Fruit fly (Drosophila melanogaster): ENCODE data around the gene Clp.

Gene Clp

DNA sequence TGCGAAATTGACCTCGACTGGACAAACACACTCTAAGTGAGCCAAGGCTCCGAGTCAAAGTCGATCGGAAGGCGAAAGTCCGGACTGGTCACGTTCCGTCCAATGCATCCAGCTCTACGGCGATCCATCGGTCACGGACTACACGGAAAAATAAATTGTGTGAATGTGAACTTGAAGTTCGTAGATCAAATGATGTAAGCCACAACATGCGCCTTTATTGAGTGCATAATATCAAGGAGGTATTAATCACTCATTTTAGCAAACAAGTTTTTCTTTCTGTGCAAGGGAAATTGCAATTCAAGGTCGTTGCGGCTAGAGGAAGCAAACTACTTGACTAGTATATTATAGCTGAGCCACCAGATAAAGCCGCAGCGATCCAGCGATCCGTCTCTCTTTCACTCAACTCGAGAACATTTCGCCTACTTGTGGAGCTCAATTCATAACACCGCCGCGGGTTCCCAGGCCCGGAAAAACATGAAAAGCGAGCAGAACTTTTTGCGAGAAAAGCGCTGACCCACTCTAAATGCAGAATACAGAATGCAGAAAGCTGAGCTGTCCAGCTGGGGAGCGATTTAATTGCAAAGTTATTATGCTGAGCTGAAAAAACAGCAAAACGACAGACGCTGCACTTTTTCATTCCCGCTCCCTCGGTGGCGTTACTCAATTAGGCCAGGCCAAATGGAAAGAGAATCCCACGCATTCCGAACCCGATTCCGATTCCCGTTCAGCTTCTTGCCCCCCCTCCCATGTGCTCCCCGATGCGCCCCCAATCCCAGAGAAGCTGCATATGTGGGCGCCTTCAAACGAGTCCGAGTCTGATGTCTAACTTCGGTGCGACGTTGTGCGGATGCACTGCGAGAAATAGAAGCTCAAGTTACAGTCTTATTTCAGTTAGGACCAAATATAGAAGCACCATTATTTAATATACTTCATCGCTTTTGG, 24.4 kb downstream of the Clp start:
- peak; percentile 3 for TF ChIP-seq zf30C (GFP tag; optimal IDR thresholded peaks at IDR 0.05)
- peak; percentile 76 for TF ChIP-seq crol (GFP tag; IDR thresholded peaks at IDR 0.05)
- peak; percentile 9 for TF ChIP-seq Ets65A (GFP tag)
- TF ChIP-seq ci (GFP tag; IDR thresholded peaks at IDR 0.05): peak; percentile 62; the same call in 2 of the 3 replicates
- no peak for TF ChIP-seq Mes4 (GFP tag; optimal IDR thresholded peaks at IDR 0.05)
- TF ChIP-seq Med (GFP tag): peak; percentile 47
- TF ChIP-seq Xbp1 (GFP tag; optimal IDR thresholded peaks at IDR 0.05): no peak
- peak; percentile 58 for TF ChIP-seq Drgx (GFP tag; IDR thresholded peaks at IDR 0.05)
- peak; percentile 6; the same call in 1 of the 3 replicates for TF ChIP-seq so (GFP tag; IDR thresholded peaks at IDR 0.05)
- TF ChIP-seq HLH3B (GFP tag; IDR thresholded peaks at IDR 0.05): 0 out of 2 replicates have a peak, but pooled peaks have one; percentile 11
- TF ChIP-seq CG12769 (tag; optimal IDR thresholded peaks at IDR 0.05): peak; percentile 46
- peak; percentile 88 for TF ChIP-seq sr (GFP tag; IDR thresholded peaks at IDR 0.05)
- TF ChIP-seq bsh (GFP tag; optimal IDR thresholded peaks at IDR 0.05): peak in 1 of 2 experiments; percentile 34
- peak; percentile 50 for TF ChIP-seq CG5180 (GFP tag; optimal IDR thresholded peaks at IDR 0.05)
- no peak for TF ChIP-seq CG6175 (GFP tag; IDR thresholded peaks at IDR 0.05)
- 0 out of 2 replicates have a peak, but pooled peaks have one; percentile 15 for TF ChIP-seq vvl (GFP tag; IDR thresholded peaks at IDR 0.05)
- no peak for TF ChIP-seq CG6654 (GFP tag; optimal IDR thresholded peaks at IDR 0.05)

DNA sequence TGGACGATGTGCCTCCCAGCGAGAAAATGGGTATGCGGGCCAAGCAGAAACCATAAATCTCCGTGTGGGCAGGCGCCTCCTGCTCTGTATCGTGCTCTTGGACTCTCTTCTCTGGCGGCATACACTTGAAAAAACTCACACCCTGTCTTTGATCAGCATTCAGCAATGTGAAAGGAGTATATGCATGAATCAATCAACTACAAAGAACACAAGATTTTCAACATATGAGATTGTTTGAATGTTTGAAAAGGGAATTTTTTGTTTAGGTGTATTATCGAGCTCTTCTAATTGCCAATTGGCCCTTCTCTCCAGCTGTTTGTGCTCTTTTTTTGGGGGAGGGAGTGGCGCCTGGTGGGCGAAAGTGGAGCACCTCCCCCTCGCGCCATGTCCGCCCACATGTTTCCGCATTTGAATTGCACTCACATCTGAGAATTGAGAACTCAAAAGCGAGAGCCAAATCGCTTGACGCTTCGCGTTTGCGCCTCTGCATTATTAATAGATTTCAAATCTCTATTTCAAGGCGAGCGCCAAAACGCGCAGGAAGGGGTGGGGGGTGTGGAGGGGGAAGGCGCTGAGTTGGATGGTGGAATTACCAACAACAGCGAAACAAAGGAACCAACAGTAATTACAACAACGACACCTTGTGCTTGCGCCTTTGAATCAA, 25.7 kb downstream of the Clp start:
- TF ChIP-seq aop (GFP tag; IDR thresholded peaks at IDR 0.05): peak; percentile 67; the same call in 1 of the 2 replicates
- TF ChIP-seq Spps (tag; optimal IDR thresholded peaks at IDR 0.05): peak; percentile 6
- TF ChIP-seq eyg (GFP tag; optimal IDR thresholded peaks at IDR 0.05): peak; percentile 68
- TF ChIP-seq lov (optimal IDR thresholded peaks at IDR 0.05): no peak
- TF ChIP-seq lov (GFP tag; IDR thresholded peaks at IDR 0.05): peak; percentile 78; the same call in 1 of the 3 replicates
- TF ChIP-seq pho (GFP tag; optimal IDR thresholded peaks at IDR 0.05): peak; percentile 85
- TF ChIP-seq Oli (tag; optimal IDR thresholded peaks at IDR 0.05): peak; percentile 83
- peak; percentile 34 for TF ChIP-seq ash1 (GFP tag; optimal IDR thresholded peaks at IDR 0.05)
- no peak for TF ChIP-seq pros (GFP tag; optimal IDR thresholded peaks at IDR 0.05)
- peak; percentile 83 for TF ChIP-seq CG17829 (tag; optimal IDR thresholded peaks at IDR 0.05)
- peak; percentile 91 for TF ChIP-seq so (GFP tag; IDR thresholded peaks at IDR 0.05)
- TF ChIP-seq ewg (GFP tag; optimal IDR thresholded peaks at IDR 0.05): peak; percentile 74
- no peak; the same call in none of the 2 replicates for TF ChIP-seq sim (GFP tag; IDR thresholded peaks at IDR 0.05)
- TF ChIP-seq CG12071 (GFP tag; optimal IDR thresholded peaks at IDR 0.05): peak; percentile 95
- no peak for TF ChIP-seq Hr39 (optimal IDR thresholded peaks at IDR 0.05)
- peak; percentile 94 for TF ChIP-seq CG32532 (GFP tag; IDR thresholded peaks at IDR 0.05)
- TF ChIP-seq CG1024 (GFP tag; IDR thresholded peaks at IDR 0.05): peak; percentile 78
- TF ChIP-seq pb (GFP tag; optimal IDR thresholded peaks at IDR 0.05): peak; percentile 87
- peak; percentile 94 for TF ChIP-seq slbo (GFP tag; IDR thresholded peaks at IDR 0.05)
- peak; percentile 86 for TF ChIP-seq CG13624 (GFP tag; optimal IDR thresholded peaks at IDR 0.05)
- peak; percentile 78 for TF ChIP-seq CG3407 (GFP tag; optimal IDR thresholded peaks at IDR 0.05)
- TF ChIP-seq CG2202 (tag; optimal IDR thresholded peaks at IDR 0.05): peak; percentile 37
- TF ChIP-seq sd (tag; optimal IDR thresholded peaks at IDR 0.05): peak; percentile 57
- peak; percentile 90 for TF ChIP-seq CHES-1-like (GFP tag; optimal IDR thresholded peaks at IDR 0.05)
- TF ChIP-seq CG6813 (GFP tag; optimal IDR thresholded peaks at IDR 0.05): peak; percentile 82
- TF ChIP-seq CG4820 (GFP tag; optimal IDR thresholded peaks at IDR 0.05): peak; percentile 82
- peak; percentile 38; the same call in 1 of the 2 replicates for TF ChIP-seq Dref (GFP tag; IDR thresholded peaks at IDR 0.05)
- TF ChIP-seq fu2 (GFP tag; optimal IDR thresholded peaks at IDR 0.05): peak; percentile 80
- TF ChIP-seq CG12104 (GFP tag; optimal IDR thresholded peaks at IDR 0.05): peak; percentile 64
- peak; percentile 74 for TF ChIP-seq maf-S (GFP tag; optimal IDR thresholded peaks at IDR 0.05)
- peak; percentile 73; the same call in 1 of the 2 replicates for TF ChIP-seq danr (GFP tag; IDR thresholded peaks at IDR 0.05)
- no peak for TF ChIP-seq zen2 (GFP tag; IDR thresholded peaks at IDR 0.05; ENCODE audit: partially characterized antibody)
